Fruit fly (Drosophila melanogaster): Measurements from ENCODE around the gene CG33287.

The CG33287 gene

dm6 chr3L:20970563-20970962, at the start of gene CG33287:
Gene CG33287, minus strand, starts transcription at chr3L:20970663.
- no peak for TF ChIP-seq CG8478 (optimal IDR thresholded peaks at IDR 0.05)
- TF ChIP-seq pan (optimal IDR thresholded peaks at IDR 0.05) = no peak
- no peak for TF ChIP-seq psq (optimal IDR thresholded peaks at IDR 0.05)
- no peak for TF ChIP-seq Dll (optimal IDR thresholded peaks at IDR 0.05)

- TF ChIP-seq usp (GFP tag; optimal IDR thresholded peaks at IDR 0.05) = no peak
- no peak for TF ChIP-seq EcR (GFP tag; optimal IDR thresholded peaks at IDR 0.05)
- no peak for TF ChIP-seq Dll (optimal IDR thresholded peaks at IDR 0.05)
- no peak for TF ChIP-seq CG8478 (optimal IDR thresholded peaks at IDR 0.05)
- TF ChIP-seq psq (optimal IDR thresholded peaks at IDR 0.05) = no peak
- no peak for TF ChIP-seq pan (optimal IDR thresholded peaks at IDR 0.05)
These were observed 44.1 kb upstream of the CG33287 start for dm6 chr3L:21014516-21014945.

dm6 chr3L:21013465-21013864, 43.0 kb upstream of the CG33287 start:
- TF ChIP-seq Dll (optimal IDR thresholded peaks at IDR 0.05) = no peak
- TF ChIP-seq CG8478 (optimal IDR thresholded peaks at IDR 0.05) = no peak
- no peak for TF ChIP-seq EcR (GFP tag; optimal IDR thresholded peaks at IDR 0.05)
- TF ChIP-seq pan (optimal IDR thresholded peaks at IDR 0.05) = no peak
- no peak for TF ChIP-seq usp (GFP tag; optimal IDR thresholded peaks at IDR 0.05)
- TF ChIP-seq psq (optimal IDR thresholded peaks at IDR 0.05) = no peak

- no peak for TF ChIP-seq usp (GFP tag; optimal IDR thresholded peaks at IDR 0.05)
- no peak for TF ChIP-seq psq (optimal IDR thresholded peaks at IDR 0.05)
- no peak for TF ChIP-seq CG8478 (optimal IDR thresholded peaks at IDR 0.05)
- peak; percentile 52 for TF ChIP-seq Dll (optimal IDR thresholded peaks at IDR 0.05)
- TF ChIP-seq EcR (GFP tag; optimal IDR thresholded peaks at IDR 0.05) = no peak
These were observed 41.2 kb upstream of the CG33287 start for dm6 chr3L:21011689-21012088.

- peak; percentile 74 for TF ChIP-seq Dll (optimal IDR thresholded peaks at IDR 0.05)
- TF ChIP-seq usp (GFP tag; optimal IDR thresholded peaks at IDR 0.05) = no peak
These were observed 40.6 kb upstream of the CG33287 start for dm6 chr3L:21010846-21011607.

- no peak for TF ChIP-seq psq (optimal IDR thresholded peaks at IDR 0.05)
- TF ChIP-seq Dll (optimal IDR thresholded peaks at IDR 0.05) = peak; percentile 66
- no peak for TF ChIP-seq pan (optimal IDR thresholded peaks at IDR 0.05)
- TF ChIP-seq usp (GFP tag; optimal IDR thresholded peaks at IDR 0.05) = no peak
These were observed 39.1 kb upstream of the CG33287 start for dm6 chr3L:21009405-21010120.

dm6 chr3L:21008899-21009298, 38.4 kb upstream of the CG33287 start:
- TF ChIP-seq psq (optimal IDR thresholded peaks at IDR 0.05) (no peak), pan (optimal IDR thresholded peaks at IDR 0.05) (no peak), Dll (optimal IDR thresholded peaks at IDR 0.05) (peak; percentile 44), CG8478 (optimal IDR thresholded peaks at IDR 0.05) (no peak)

dm6 chr3L:21008255-21008815, 37.9 kb upstream of the CG33287 start:
- TF ChIP-seq EcR (GFP tag; optimal IDR thresholded peaks at IDR 0.05) = peak in 1 of 2 experiments; percentile 17
- TF ChIP-seq pan (optimal IDR thresholded peaks at IDR 0.05) = no peak

dm6 chr3L:21007364-21008254, 37.1 kb upstream of the CG33287 start:
- TF ChIP-seq usp (GFP tag; optimal IDR thresholded peaks at IDR 0.05) (no peak), EcR (GFP tag; optimal IDR thresholded peaks at IDR 0.05) (no peak), Dll (optimal IDR thresholded peaks at IDR 0.05) (no peak), CG8478 (optimal IDR thresholded peaks at IDR 0.05) (no peak), psq (optimal IDR thresholded peaks at IDR 0.05) (no peak), pan (optimal IDR thresholded peaks at IDR 0.05) (no peak)

- TF ChIP-seq psq (optimal IDR thresholded peaks at IDR 0.05) (no peak), EcR (GFP tag; optimal IDR thresholded peaks at IDR 0.05) (no peak), CG8478 (optimal IDR thresholded peaks at IDR 0.05) (no peak), usp (GFP tag; optimal IDR thresholded peaks at IDR 0.05) (no peak), Dll (optimal IDR thresholded peaks at IDR 0.05) (no peak), pan (optimal IDR thresholded peaks at IDR 0.05) (no peak)
These were observed 29.2 kb upstream of the CG33287 start for dm6 chr3L:20999639-21000038.

- no peak for TF ChIP-seq CG8478 (optimal IDR thresholded peaks at IDR 0.05)
- no peak for TF ChIP-seq pan (optimal IDR thresholded peaks at IDR 0.05)
- no peak for TF ChIP-seq psq (optimal IDR thresholded peaks at IDR 0.05)
- no peak for TF ChIP-seq Dll (optimal IDR thresholded peaks at IDR 0.05)
- TF ChIP-seq EcR (GFP tag; optimal IDR thresholded peaks at IDR 0.05) = no peak
- no peak for TF ChIP-seq usp (GFP tag; optimal IDR thresholded peaks at IDR 0.05)
These were observed 20.9 kb upstream of the CG33287 start, which contains the start of gene CG12984 for dm6 chr3L:20991373-20991772. Gene CG12984, plus strand, starts transcription at chr3L:20991673.

dm6 chr3L:20990231-20990630, 19.8 kb upstream of the CG33287 start:
- TF ChIP-seq pan (optimal IDR thresholded peaks at IDR 0.05) = no peak
- TF ChIP-seq EcR (GFP tag; optimal IDR thresholded peaks at IDR 0.05) = no peak
- no peak for TF ChIP-seq Dll (optimal IDR thresholded peaks at IDR 0.05)
- TF ChIP-seq CG8478 (optimal IDR thresholded peaks at IDR 0.05) = no peak
- no peak for TF ChIP-seq psq (optimal IDR thresholded peaks at IDR 0.05)
- TF ChIP-seq usp (GFP tag; optimal IDR thresholded peaks at IDR 0.05) = no peak
